Fruit fly (Drosophila melanogaster) whole organism, prepupa: Measurements from ENCODE around the gene Ccp84Af.

Experiments used
- Blimp-1 ChIP-seq: fragments of 200-800 bp; sonication (Bioruptor generic); optimal IDR thresholded peaks from 3 replicates; lab custom pipeline; 2017; ENCODE audit warnings: missing biosample characterization, missing genetic modification characterization, mild to moderate bottlenecking, moderate library complexity, missing genetic modification reagents
- CG10631 ChIP-seq: fragments of 200-800 bp; sonication (Bioruptor generic); optimal IDR thresholded peaks from 2 replicates; lab custom pipeline; 2016; ENCODE audit warnings: missing biosample characterization, missing genetic modification characterization
- CG11294 ChIP-seq: fragments of 200-800 bp; sonication (Bioruptor generic); IDR thresholded peaks from 2 replicates; pipeline ENCODE4 v1.3.6; 2022; ENCODE audit warnings: missing biosample characterization, missing genetic modification characterization
- CG15336 ChIP-seq: fragments of 200-800 bp; sonication (Bioruptor generic); IDR thresholded peaks from 2 replicates; pipeline ENCODE4 v1.3.6; 2022; ENCODE audit warnings: missing biosample characterization, missing genetic modification characterization
- CG16779 ChIP-seq: fragments of 200-800 bp; sonication (Bioruptor generic); optimal IDR thresholded peaks from 3 replicates; lab custom pipeline; 2017; ENCODE audit warnings: missing biosample characterization, mild to moderate bottlenecking, missing genetic modification characterization
- CG3032 ChIP-seq: fragments of 200-800 bp; optimal IDR thresholded peaks from 2 replicates; lab custom pipeline; 2019; ENCODE audit warnings: missing biosample characterization, mild to moderate bottlenecking, missing genetic modification characterization, moderate library complexity
- CG31627 ChIP-seq: fragments of 200-800 bp; sonication (Bioruptor generic); optimal IDR thresholded peaks from 3 replicates; lab custom pipeline; 2016; ENCODE audit warnings: missing biosample characterization, missing genetic modification characterization
- CG32006 ChIP-seq: fragments of 200-800 bp; sonication (Bioruptor generic); optimal IDR thresholded peaks from 3 replicates; lab custom pipeline; 2017; ENCODE audit warnings: missing biosample characterization, mild to moderate bottlenecking, missing genetic modification characterization
- CG6163 ChIP-seq: fragments of 200-800 bp; sonication (Bioruptor generic); IDR thresholded peaks from 3 replicates; pipeline ENCODE4 v1.3.6; 2022; ENCODE audit warnings: missing biosample characterization, missing genetic modification characterization
- CG6808 ChIP-seq: fragments of 200-800 bp; sonication (Bioruptor generic); optimal IDR thresholded peaks from 3 replicates; lab custom pipeline; 2017; ENCODE audit warnings: missing biosample characterization, missing genetic modification characterization, mild to moderate bottlenecking, moderate library complexity, missing genetic modification reagents
- CG6854 ChIP-seq: fragments of 200-800 bp; sonication (Bioruptor generic); optimal IDR thresholded peaks from 2 replicates; lab custom pipeline; 2017; ENCODE audit warnings: missing biosample characterization, mild to moderate bottlenecking, missing genetic modification characterization
- CG8319 ChIP-seq: fragments of 200-800 bp; sonication (Bioruptor generic); optimal IDR thresholded peaks from 3 replicates; lab custom pipeline; 2016; ENCODE audit warnings: missing biosample characterization, missing genetic modification characterization
- CG8632 ChIP-seq: fragments of 200-800 bp; sonication (Bioruptor generic); optimal IDR thresholded peaks from 3 replicates; lab custom pipeline; 2016; ENCODE audit warnings: missing biosample characterization, missing genetic modification characterization
- CG9139 ChIP-seq: fragments of 200-800 bp; sonication (Bioruptor generic); optimal IDR thresholded peaks from 3 replicates; lab custom pipeline; 2017; ENCODE audit warnings: missing biosample characterization, mild to moderate bottlenecking, missing genetic modification characterization
- Eip93F ChIP-seq: fragments of 200-800 bp; sonication (Bioruptor generic); optimal IDR thresholded peaks from 2 replicates; lab custom pipeline; 2016; ENCODE audit warnings: missing biosample characterization, mild to moderate bottlenecking, missing genetic modification characterization
- Ets21C ChIP-seq: fragments of 200-800 bp; sonication (Bioruptor generic); optimal IDR thresholded peaks from 3 replicates; lab custom pipeline; 2016; ENCODE audit warnings: missing biosample characterization, missing genetic modification characterization
- Ets96B ChIP-seq: fragments of 200-800 bp; optimal IDR thresholded peaks from 2 replicates; lab custom pipeline; 2019; ENCODE audit warnings: missing biosample characterization, mild to moderate bottlenecking, missing genetic modification characterization, moderate library complexity
- Gug ChIP-seq: fragments of 200-800 bp; sonication (Bioruptor generic); IDR thresholded peaks from 2 replicates; pipeline ENCODE4 v1.3.6; 2022; ENCODE audit warnings: missing biosample characterization, missing genetic modification characterization
- Hr38 ChIP-seq: sonication (Bioruptor generic); optimal IDR thresholded peaks from 2 replicates; lab custom pipeline; 2016; ENCODE audit warnings: missing biosample characterization, missing genetic modification characterization
- Hr4 ChIP-seq: fragments of 200-800 bp; sonication (Bioruptor generic); optimal IDR thresholded peaks from 3 replicates; lab custom pipeline; 2016; ENCODE audit warnings: missing biosample characterization, missing genetic modification characterization
- Lpt ChIP-seq: fragments of 200-800 bp; sonication (Bioruptor generic); optimal IDR thresholded peaks from 3 replicates; lab custom pipeline; 2016; ENCODE audit warnings: missing biosample characterization, missing genetic modification characterization
- Smox ChIP-seq: fragments of 200-800 bp; sonication (Bioruptor generic); optimal IDR thresholded peaks from 3 replicates; lab custom pipeline; 2016; ENCODE audit warnings: missing biosample characterization, missing genetic modification characterization
- Sox102F ChIP-seq: fragments of 200-800 bp; sonication (Bioruptor generic); optimal IDR thresholded peaks from 2 replicates; lab custom pipeline; 2016; ENCODE audit warnings: missing biosample characterization, mild to moderate bottlenecking, missing genetic modification characterization
- Sox14 ChIP-seq: fragments of 200-800 bp; sonication (Bioruptor generic); optimal IDR thresholded peaks from 3 replicates; lab custom pipeline; 2016; ENCODE audit warnings: missing biosample characterization, missing genetic modification characterization
- acj6 ChIP-seq: fragments of 200-800 bp; sonication (Bioruptor generic); optimal IDR thresholded peaks from 3 replicates; lab custom pipeline; 2016; ENCODE audit warnings: missing biosample characterization, missing genetic modification characterization
- cyc ChIP-seq: fragments of 200-800 bp; sonication (Bioruptor generic); optimal IDR thresholded peaks from 3 replicates; lab custom pipeline; 2016; ENCODE audit warnings: missing biosample characterization, missing genetic modification characterization
- dac ChIP-seq: fragments of 200-800 bp; sonication (Bioruptor generic); optimal IDR thresholded peaks from 2 replicates; lab custom pipeline; 2017; ENCODE audit warnings: missing biosample characterization, mild to moderate bottlenecking, missing genetic modification characterization
- dsx ChIP-seq: fragments of 200-800 bp; optimal IDR thresholded peaks from 3 replicates; lab custom pipeline; 2019; ENCODE audit warnings: missing biosample characterization, mild to moderate bottlenecking, missing genetic modification characterization, moderate library complexity; ENCODE audit not compliant: poor library complexity, severe bottlenecking
- esn ChIP-seq: fragments of 200-800 bp; sonication (Bioruptor generic); optimal IDR thresholded peaks from 2 replicates; lab custom pipeline; 2016; ENCODE audit warnings: missing biosample characterization, mild to moderate bottlenecking, missing genetic modification characterization, moderate library complexity
- fd59A ChIP-seq: fragments of 200-800 bp; sonication (Bioruptor generic); optimal IDR thresholded peaks from 2 replicates; lab custom pipeline; 2017; ENCODE audit warnings: missing biosample characterization, mild to moderate bottlenecking, missing genetic modification characterization, missing genetic modification reagents
- fd85E ChIP-seq: fragments of 200-800 bp; sonication (Bioruptor generic); optimal IDR thresholded peaks from 3 replicates; lab custom pipeline; 2016; ENCODE audit warnings: missing biosample characterization, missing genetic modification characterization
- net ChIP-seq: fragments of 200-800 bp; sonication (Bioruptor generic); optimal IDR thresholded peaks from 3 replicates; lab custom pipeline; 2016; ENCODE audit warnings: missing biosample characterization, missing genetic modification characterization
- pdm3 ChIP-seq: fragments of 200-800 bp; sonication (Bioruptor generic); optimal IDR thresholded peaks from 3 replicates; lab custom pipeline; 2016; ENCODE audit warnings: missing biosample characterization, missing genetic modification characterization
- svp ChIP-seq: fragments of 200-800 bp; sonication (Bioruptor generic); peaks from one replicate; lab custom pipeline; 2016; ENCODE audit warnings: missing biosample characterization, missing genetic modification characterization
- vri ChIP-seq: fragments of 200-800 bp; sonication (Bioruptor generic); optimal IDR thresholded peaks from 3 replicates; lab custom pipeline; 2016; ENCODE audit warnings: missing biosample characterization, mild to moderate bottlenecking, missing genetic modification characterization

The Ccp84Af gene

dm6 chr3R:6703784-6704183 lies 13.7 kb upstream of the Ccp84Af start, which contains the start of gene Ccp84Aa:
TSS of gene Ccp84Aa (plus strand) at chr3R:6704084.
- TF ChIP-seq pdm3 (GFP tag; lab: Kevin White, UChicago), result no peak
- TF ChIP-seq CG6163 (GFP tag; lab: Robert Waterston, UW), result no peak
- TF ChIP-seq Hr38 (GFP tag; lab: Kevin White, UChicago), result no peak
- TF ChIP-seq CG6808 (GFP tag; lab: Kevin White, UChicago), result no peak
- no peak for TF ChIP-seq vri
- no peak for TF ChIP-seq esn
- TF ChIP-seq svp (GFP tag; lab: Kevin White, UChicago), result no peak
- TF ChIP-seq Sox14 (GFP tag; lab: Kevin White, UChicago), result no peak
- TF ChIP-seq, all 60 proteins: peak for 0

dm6 chr3R:6702777-6703176 lies 12.7 kb upstream of the Ccp84Af start, which contains the start of gene Ccp84Ab:
TSS of gene Ccp84Ab (minus strand) at chr3R:6702877.
- TF ChIP-seq Blimp-1 (no peak), CG8632 (GFP tag; lab: Kevin White, UChicago) (no peak), CG3032 (tag; lab: Kevin White, UChicago) (no peak), CG15336 (GFP tag; lab: Robert Waterston, UW) (no peak)

- TF ChIP-seq Ets21C (GFP tag; lab: Kevin White, UChicago) (no peak), Hr4 (GFP tag; lab: Kevin White, UChicago) (no peak), Hr38 (GFP tag; lab: Kevin White, UChicago) (no peak), Ets96B (tag; lab: Kevin White, UChicago) (no peak)
Observed at dm6 chr3R:6696221-6696749, 6.2 kb upstream of the Ccp84Af start, which contains the start of gene Ccp84Ac. TSS of gene Ccp84Ac (minus strand) at chr3R:6696271.

- TF ChIP-seq CG9139 (GFP tag; lab: Kevin White, UChicago) (no peak), CG31627 (no peak), dac (no peak), Lpt (GFP tag; lab: Kevin White, UChicago) (no peak), dsx (GFP tag; lab: Kevin White, UChicago) (no peak), Sox102F (no peak), Eip93F (no peak), Gug (GFP tag; lab: Robert Waterston, UW) (no peak), CG10631 (GFP tag; lab: Kevin White, UChicago) (no peak), CG15336 (GFP tag; lab: Robert Waterston, UW) (no peak), fd85E (GFP tag; lab: Kevin White, UChicago) (no peak), net (GFP tag; lab: Kevin White, UChicago) (no peak), acj6 (GFP tag; lab: Kevin White, UChicago) (no peak), cyc (GFP tag; lab: Kevin White, UChicago) (no peak), CG16779 (no peak), CG32006 (no peak), Smox (no peak), fd59A (GFP tag; lab: Kevin White, UChicago) (no peak), CG6854 (GFP tag; lab: Kevin White, UChicago) (no peak)
Observed at dm6 chr3R:6692432-6692831, 2.4 kb upstream of the Ccp84Af start, which contains the start of gene Ccp84Ad. TSS of gene Ccp84Ad (plus strand) at chr3R:6692732.

dm6 chr3R:6691658-6692057 lies 1.6 kb upstream of the Ccp84Af start, which contains the start of gene Ccp84Ae:
TSS of gene Ccp84Ae (minus strand) at chr3R:6691758.
- TF ChIP-seq cyc (GFP tag; lab: Kevin White, UChicago), result no peak
- TF ChIP-seq CG8319 (GFP tag; lab: Kevin White, UChicago), result no peak
- no peak for TF ChIP-seq CG16779
- TF ChIP-seq CG11294 (GFP tag; lab: Robert Waterston, UW), result no peak
- no peak for TF ChIP-seq dsx (GFP tag; lab: Kevin White, UChicago)
- no peak for TF ChIP-seq CG31627
- no peak for TF ChIP-seq esn
- no peak for TF ChIP-seq CG15336 (GFP tag; lab: Robert Waterston, UW)
